Worm (Caenorhabditis elegans): ENCODE data around the gene ZK643.5.

ce11 chrIII:9002545-9002944 lies 46.5 kb upstream of the ZK643.5 start, which contains the start of the genes F59B2.15 and zif-1:
- TF ChIP-seq ZK546.5 (tag; optimal IDR thresholded peaks at IDR 0.05) (no peak), nhr-10 (tag; optimal IDR thresholded peaks at IDR 0.05) (no peak), lin-39 (tag; optimal IDR thresholded peaks at IDR 0.05) (no peak), snpc-4 (tag; optimal IDR thresholded peaks at IDR 0.05) (no peak), nhr-6 (tag; optimal IDR thresholded peaks at IDR 0.05) (no peak), nhr-77 (tag; optimal IDR thresholded peaks at IDR 0.05) (no peak), unc-39 (tag; optimal IDR thresholded peaks at IDR 0.05) (no peak), ama-1 (optimal IDR thresholded peaks at IDR 0.05) (no peak), elt-3 (tag; optimal IDR thresholded peaks at IDR 0.05) (no peak), zag-1 (tag; optimal IDR thresholded peaks at IDR 0.05) (no peak), F13H6.1 (tag; optimal IDR thresholded peaks at IDR 0.05) (no peak), nhr-11 (tag; optimal IDR thresholded peaks at IDR 0.05) (no peak)

Measured in whole organism, L2 larva.